Worm (Caenorhabditis elegans): ENCODE data around the gene men-1.

DNA sequence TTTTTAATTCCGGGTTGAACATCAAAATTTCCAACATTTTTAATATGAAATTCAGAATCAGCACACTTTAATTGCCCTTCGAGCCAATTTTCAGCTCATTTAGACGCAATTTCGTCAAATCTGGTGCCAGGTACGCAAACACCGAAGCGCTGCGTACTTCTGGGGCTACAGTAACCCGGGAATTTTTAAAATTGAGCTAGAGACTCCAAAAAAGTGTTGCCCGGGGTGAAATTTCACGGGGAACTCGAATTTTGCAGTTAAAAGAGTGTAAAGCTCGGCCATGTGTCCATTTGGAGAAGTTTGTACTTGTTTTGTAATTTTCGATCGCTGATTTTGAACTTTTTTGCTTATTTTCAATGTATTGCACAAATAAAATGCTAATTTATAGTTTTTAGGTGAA lies 8.3 kb upstream of the men-1 start:
- TF ChIP-seq ceh-82 (tag; optimal IDR thresholded peaks at IDR 0.05) (no peak), dpl-1 (GFP tag; optimal IDR thresholded peaks at IDR 0.05) (no peak), nhr-237 (tag; optimal IDR thresholded peaks at IDR 0.05) (no peak), ces-1 (GFP tag; optimal IDR thresholded peaks at IDR 0.05) (no peak), Y5F2A.4 (GFP tag; optimal IDR thresholded peaks at IDR 0.05) (no peak)
